Fruit fly (Drosophila melanogaster): Measurements from ENCODE around the gene Mt2.

DNA sequence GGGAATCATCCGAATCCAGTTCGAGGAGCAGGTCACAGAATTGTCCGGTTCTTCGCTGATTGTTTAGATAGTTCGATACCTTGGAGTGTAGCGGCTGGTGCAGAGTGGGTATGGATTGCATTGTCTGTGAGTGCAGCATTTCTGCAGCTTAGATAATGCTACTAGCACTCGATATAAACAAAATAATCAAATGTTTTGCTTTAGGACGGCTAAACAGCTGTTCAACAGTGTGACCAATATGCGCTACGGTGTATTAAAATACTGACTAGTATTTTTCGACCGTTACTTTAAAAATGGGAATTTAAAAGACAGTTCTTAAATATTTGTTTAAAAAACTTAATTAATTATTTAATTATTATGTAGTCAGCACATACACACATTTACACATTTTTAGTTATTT is 47.6 kb upstream of the Mt2 start, which contains the start of gene Plzf:
- TF ChIP-seq usp (GFP tag; optimal IDR thresholded peaks at IDR 0.05) (no peak), EcR (GFP tag; optimal IDR thresholded peaks at IDR 0.05) (no peak)
